Fruit fly (Drosophila melanogaster) Kc167 (cell line): Measurements from ENCODE around the gene CG5039.

Source experiments
- h ChIP-seq: fragments of >200 bp; optimal IDR thresholded peaks from 3 replicates; lab custom pipeline; 2018; ENCODE audit warnings: missing external identifiers
- insv ChIP-seq: fragments of >200 bp; optimal IDR thresholded peaks from 3 replicates; lab custom pipeline; 2018; ENCODE audit warnings: missing external identifiers
- psq ChIP-seq: fragments of >200 bp; optimal IDR thresholded peaks from 2 replicates; lab custom pipeline; 2017; ENCODE audit warnings: missing external identifiers

DNA sequence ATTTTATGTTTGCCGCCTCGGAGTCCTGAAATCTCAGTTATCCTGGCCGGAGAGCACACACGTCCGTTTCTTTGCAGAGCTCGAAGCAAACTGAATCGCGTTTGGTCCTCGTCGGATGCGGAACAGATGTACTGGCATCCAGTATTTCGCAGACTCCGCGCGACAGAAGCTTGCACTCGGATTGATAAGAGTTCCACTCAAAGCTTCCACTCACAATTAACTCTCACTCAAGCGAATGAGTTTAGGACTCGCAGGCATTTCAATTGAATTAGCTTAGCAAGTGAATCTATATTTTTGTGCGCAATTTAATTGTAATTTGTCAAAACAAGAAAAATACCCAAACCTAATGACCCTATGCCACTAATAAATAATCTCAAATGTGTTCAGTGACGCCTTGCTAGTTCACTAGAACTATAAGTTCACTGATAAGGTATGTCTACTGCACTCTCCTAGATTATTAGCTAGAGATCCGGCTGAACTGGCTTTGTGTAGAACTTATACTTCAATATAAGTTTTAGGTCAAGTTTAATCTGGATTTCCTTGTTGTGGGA, 41.6 kb downstream of the CG5039 start:
- TF ChIP-seq h (lab: Kevin White, UChicago) (no peak), psq (lab: Kevin White, UChicago) (no peak), insv (no peak)
